Fruit fly (Drosophila melanogaster): ENCODE measurements around the gene bero.

bero gene

DNA sequence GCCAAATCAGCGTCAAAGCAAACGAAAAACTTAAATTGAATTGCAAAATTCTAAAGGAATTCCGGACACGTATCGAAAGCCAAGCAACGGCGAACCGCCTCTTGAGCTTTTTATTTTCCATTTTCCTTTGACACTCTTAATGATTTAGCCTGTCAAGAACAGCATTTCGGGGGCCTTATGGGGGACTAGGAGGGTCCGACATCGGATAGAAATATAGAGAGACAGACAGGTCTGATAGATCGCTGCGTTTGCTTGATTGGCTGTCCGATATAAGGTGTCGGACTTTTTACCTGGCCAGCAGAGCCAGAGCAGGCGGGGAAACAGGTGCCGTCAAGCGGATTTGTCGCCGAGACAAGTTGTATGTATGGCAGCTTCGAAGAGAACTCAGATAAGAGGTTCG lies 45.8 kb downstream of the bero start:
- TF ChIP-seq N (GFP tag; optimal IDR thresholded peaks at IDR 0.05) (no peak), Sp1 (GFP tag; optimal IDR thresholded peaks at IDR 0.05) (no peak), sv (GFP tag; optimal IDR thresholded peaks at IDR 0.05) (no peak), HLH106 (tag; optimal IDR thresholded peaks at IDR 0.05) (no peak), dl (GFP tag; optimal IDR thresholded peaks at IDR 0.05; ENCODE audit: insufficient read depth in 1 of 2, partially characterized antibody in 2 of 2) (no peak), CrebA (GFP tag; optimal IDR thresholded peaks at IDR 0.05; ENCODE audit: borderline replicate concordance) (no peak)

DNA sequence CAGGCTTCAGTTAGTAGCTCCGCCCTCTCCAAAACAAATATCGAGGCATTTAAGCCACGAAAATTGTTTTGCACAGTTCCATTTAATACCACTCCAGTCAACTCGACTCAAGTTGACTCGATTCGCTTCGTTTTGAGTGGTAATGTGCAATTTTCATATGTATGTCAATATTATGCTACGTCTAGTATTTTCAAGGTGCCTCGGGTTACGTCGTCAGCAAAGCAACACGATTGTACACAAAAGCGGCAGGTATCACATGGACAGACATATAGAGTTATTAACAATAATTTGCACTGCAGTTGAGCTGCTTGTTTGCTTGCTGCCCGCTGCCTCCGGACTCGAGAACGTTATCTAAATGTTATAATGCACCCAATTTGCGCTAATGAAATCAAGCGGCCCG lies 46.5 kb downstream of the bero start:
- TF ChIP-seq Myc (optimal IDR thresholded peaks at IDR 0.05) (no peak), Sp1 (GFP tag; optimal IDR thresholded peaks at IDR 0.05) (no peak), psq (GFP tag; optimal IDR thresholded peaks at IDR 0.05) (no peak), Vsx2 (GFP tag; optimal IDR thresholded peaks at IDR 0.05; ENCODE audit: partially characterized antibody) (no peak), tai (GFP tag; optimal IDR thresholded peaks at IDR 0.05) (no peak), pan (optimal IDR thresholded peaks at IDR 0.05) (no peak), fru (GFP tag; optimal IDR thresholded peaks at IDR 0.05) (no peak), Dfd (GFP tag; optimal IDR thresholded peaks at IDR 0.05) (no peak), Rel (GFP tag; optimal IDR thresholded peaks at IDR 0.05) (no peak), Rel (tag; optimal IDR thresholded peaks at IDR 0.05) (no peak), Dif (GFP tag; optimal IDR thresholded peaks at IDR 0.05; ENCODE audit: partially characterized antibody) (no peak), ey (GFP tag; optimal IDR thresholded peaks at IDR 0.05) (no peak), CG9705 (GFP tag; optimal IDR thresholded peaks at IDR 0.05) (no peak), OdsH (GFP tag; optimal IDR thresholded peaks at IDR 0.05) (no peak), CG32264 (GFP tag; optimal IDR thresholded peaks at IDR 0.05) (no peak), CrebA (GFP tag; optimal IDR thresholded peaks at IDR 0.05; ENCODE audit: borderline replicate concordance) (no peak), dl (GFP tag; optimal IDR thresholded peaks at IDR 0.05; ENCODE audit: insufficient read depth in 1 of 2, partially characterized antibody in 2 of 2) (no peak)

DNA sequence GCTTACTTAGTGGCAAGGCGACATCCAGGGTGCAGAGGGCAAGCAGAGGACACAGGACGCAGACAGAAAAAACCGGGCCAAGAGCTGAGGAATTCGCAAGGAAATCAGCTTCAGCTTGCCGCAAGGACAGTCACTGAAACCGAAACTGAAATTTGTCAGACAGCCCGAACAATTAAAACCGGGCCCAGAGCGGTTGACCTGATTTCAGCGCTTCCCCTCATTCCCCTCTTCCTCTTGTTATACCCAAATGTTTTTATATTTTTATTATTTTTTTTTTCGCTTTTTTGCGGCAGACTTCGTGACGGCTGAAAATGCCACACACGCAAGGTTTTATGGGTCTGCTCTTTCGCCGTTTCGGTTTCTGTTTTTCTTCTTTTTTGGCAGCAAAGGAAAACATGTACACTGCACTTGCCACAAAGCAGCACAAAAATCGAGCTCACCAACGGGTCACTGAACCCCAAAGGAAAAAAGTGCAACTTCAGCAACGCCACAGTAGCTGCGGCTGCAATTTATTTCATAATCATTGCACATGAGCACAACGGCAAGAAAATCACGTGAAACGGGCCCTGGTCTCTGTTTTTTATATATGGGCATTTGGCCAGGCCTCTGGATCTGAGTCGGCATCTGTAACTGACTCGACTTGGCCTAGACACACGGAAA lies 49.6 kb downstream of the bero start:
- TF ChIP-seq dsf (GFP tag; optimal IDR thresholded peaks at IDR 0.05; ENCODE audit: borderline replicate concordance) = no peak
- TF ChIP-seq sage (GFP tag; optimal IDR thresholded peaks at IDR 0.05) = no peak
- no peak for TF ChIP-seq fru (GFP tag; optimal IDR thresholded peaks at IDR 0.05)
- TF ChIP-seq br (GFP tag; optimal IDR thresholded peaks at IDR 0.05) = no peak
- TF ChIP-seq OdsH (GFP tag; optimal IDR thresholded peaks at IDR 0.05) = no peak
- no peak for TF ChIP-seq Sp1 (GFP tag; optimal IDR thresholded peaks at IDR 0.05)
- no peak for TF ChIP-seq woc (GFP tag; optimal IDR thresholded peaks at IDR 0.05)
- TF ChIP-seq pan (optimal IDR thresholded peaks at IDR 0.05) = no peak
- no peak for TF ChIP-seq ey (GFP tag; optimal IDR thresholded peaks at IDR 0.05)
- TF ChIP-seq GATAd (GFP tag; optimal IDR thresholded peaks at IDR 0.05) = no peak
- no peak for TF ChIP-seq N (GFP tag; optimal IDR thresholded peaks at IDR 0.05)
- no peak for TF ChIP-seq usp (GFP tag; optimal IDR thresholded peaks at IDR 0.05)
- no peak for TF ChIP-seq Mio (GFP tag; optimal IDR thresholded peaks at IDR 0.05)

DNA sequence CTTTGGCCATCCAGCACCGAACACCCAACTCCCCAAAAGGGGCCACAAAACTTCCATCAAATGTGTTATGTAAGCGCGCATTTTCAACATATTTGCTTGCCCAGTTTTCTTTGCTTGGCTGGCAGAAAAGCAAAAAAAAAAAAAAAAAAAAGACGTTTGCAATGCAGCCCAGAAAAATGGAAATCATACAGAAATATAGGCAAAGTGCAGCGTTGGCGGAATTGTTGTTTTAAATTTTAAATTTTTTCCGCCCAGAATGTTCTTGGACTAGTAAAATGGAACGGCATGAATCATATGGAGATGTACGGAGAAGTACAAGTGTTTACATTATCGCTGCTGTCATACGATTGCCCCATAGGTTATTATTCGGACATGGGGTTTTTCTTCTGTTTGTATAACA lies 50.8 kb downstream of the bero start:
- TF ChIP-seq brk (GFP tag; optimal IDR thresholded peaks at IDR 0.05) (no peak), Dif (GFP tag; optimal IDR thresholded peaks at IDR 0.05; ENCODE audit: partially characterized antibody) (no peak), N (GFP tag; optimal IDR thresholded peaks at IDR 0.05) (no peak), h (GFP tag; optimal IDR thresholded peaks at IDR 0.05) (no peak), CG9705 (GFP tag; optimal IDR thresholded peaks at IDR 0.05) (no peak), dl (GFP tag; optimal IDR thresholded peaks at IDR 0.05; ENCODE audit: insufficient read depth in 1 of 2, partially characterized antibody in 2 of 2) (no peak), psq (GFP tag; optimal IDR thresholded peaks at IDR 0.05) (no peak), Hr83 (GFP tag; optimal IDR thresholded peaks at IDR 0.05; ENCODE audit: poor library complexity, severe bottlenecking) (no peak)
